Worm (Caenorhabditis elegans): ENCODE measurements around the gene T21D12.11.

The T21D12.11 gene

DNA sequence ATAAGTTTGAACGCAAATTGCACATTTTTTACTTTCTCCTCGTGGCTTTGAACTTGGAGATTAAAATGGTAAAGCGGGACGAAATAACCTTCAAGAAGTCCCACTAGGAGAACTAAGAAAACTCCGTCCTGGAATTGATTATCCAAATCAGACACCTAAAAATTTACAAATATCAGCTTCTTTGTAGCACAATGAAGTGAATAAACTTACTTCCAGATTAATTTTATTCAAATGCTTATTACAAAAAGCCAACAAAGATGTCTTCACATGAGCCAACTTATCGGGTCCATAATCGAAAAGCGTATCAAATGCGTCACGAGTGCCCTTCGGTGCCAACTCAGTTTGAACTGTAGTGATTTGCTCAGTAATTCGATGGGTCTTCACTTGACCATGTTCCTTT lies 6.7 kb upstream of the T21D12.11 start:
- no peak for TF ChIP-seq ref-2 (tag; optimal IDR thresholded peaks at IDR 0.05)
- no peak for TF ChIP-seq madf-2 (tag; optimal IDR thresholded peaks at IDR 0.05)
- no peak for TF ChIP-seq pat-9 (tag; optimal IDR thresholded peaks at IDR 0.05)
- no peak for TF ChIP-seq nhr-232 (tag; optimal IDR thresholded peaks at IDR 0.05)
- TF ChIP-seq fax-1 (tag; optimal IDR thresholded peaks at IDR 0.05): no peak
- no peak for TF ChIP-seq K09A11.1 (tag; optimal IDR thresholded peaks at IDR 0.05; ENCODE audit: insufficient read depth)
- no peak for TF ChIP-seq ama-1 (optimal IDR thresholded peaks at IDR 0.05)
- TF ChIP-seq ceh-48 (tag; optimal IDR thresholded peaks at IDR 0.05): no peak
- TF ChIP-seq tbx-7 (tag; optimal IDR thresholded peaks at IDR 0.05): no peak
- TF ChIP-seq pqm-1 (tag; optimal IDR thresholded peaks at IDR 0.05): no peak
- no peak for TF ChIP-seq unc-42 (tag; optimal IDR thresholded peaks at IDR 0.05)
- no peak for TF ChIP-seq odd-2 (tag; optimal IDR thresholded peaks at IDR 0.05)
- TF ChIP-seq sdc-2 (tag; optimal IDR thresholded peaks at IDR 0.05): no peak
- no peak for TF ChIP-seq ceh-22 (tag; optimal IDR thresholded peaks at IDR 0.05)
- no peak for TF ChIP-seq pha-2 (tag; optimal IDR thresholded peaks at IDR 0.05)
- no peak for TF ChIP-seq ceh-19 (GFP tag; optimal IDR thresholded peaks at IDR 0.05)
- TF ChIP-seq unc-86 (tag; optimal IDR thresholded peaks at IDR 0.05): no peak
- TF ChIP-seq dmd-4 (tag; optimal IDR thresholded peaks at IDR 0.05; ENCODE audit: borderline replicate concordance): no peak
- TF ChIP-seq hlh-6 (tag; optimal IDR thresholded peaks at IDR 0.05): no peak

DNA sequence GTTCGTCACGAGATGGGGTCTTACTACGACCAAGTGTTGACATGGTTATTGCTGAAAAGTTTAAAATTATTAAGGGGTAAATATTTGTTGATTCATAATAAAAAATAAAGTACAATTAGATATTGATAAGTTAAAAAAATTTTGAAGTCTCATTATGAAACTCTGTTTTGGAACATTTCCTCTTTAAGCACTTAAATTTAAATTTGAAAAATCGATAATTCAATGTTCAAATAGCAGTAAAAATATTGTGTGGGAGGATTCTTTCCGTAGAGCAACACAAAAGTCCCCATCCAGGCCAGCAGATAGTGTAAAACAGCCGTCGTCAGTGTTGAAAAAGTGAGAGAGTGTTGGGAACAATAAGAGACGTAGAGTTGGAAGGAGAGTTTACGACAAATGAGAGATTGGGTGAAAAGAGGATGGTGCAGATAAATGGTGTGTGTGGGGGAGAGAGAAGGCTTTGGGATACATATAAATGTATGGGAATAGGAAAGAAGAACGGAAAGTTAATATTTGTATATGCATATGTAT lies 5.0 kb upstream of the T21D12.11 start, which contains the start of gene pat-6:
Gene pat-6 (minus strand): TSS at position 51 of the 528 bp plus-strand sequence.
- TF ChIP-seq odd-2 (tag; optimal IDR thresholded peaks at IDR 0.05) (no peak), ceh-22 (tag; optimal IDR thresholded peaks at IDR 0.05) (no peak), pax-1 (tag; optimal IDR thresholded peaks at IDR 0.05) (peak; percentile 1), ceh-9 (tag; optimal IDR thresholded peaks at IDR 0.05) (no peak), ttx-3 (tag; optimal IDR thresholded peaks at IDR 0.05) (no peak), ceh-31 (tag; optimal IDR thresholded peaks at IDR 0.05) (peak; percentile 36), hlh-13 (GFP tag; optimal IDR thresholded peaks at IDR 0.05) (no peak), C08G9.2 (tag; optimal IDR thresholded peaks at IDR 0.05) (no peak), che-1 (tag; optimal IDR thresholded peaks at IDR 0.05) (no peak), nfya-1 (tag; optimal IDR thresholded peaks at IDR 0.05) (peak; percentile 57), hlh-8 (tag; optimal IDR thresholded peaks at IDR 0.05) (no peak), unc-42 (tag; optimal IDR thresholded peaks at IDR 0.05) (no peak), T23F11.4 (GFP tag; optimal IDR thresholded peaks at IDR 0.05) (no peak), eyg-1 (tag; optimal IDR thresholded peaks at IDR 0.05) (no peak), rnt-1 (tag; optimal IDR thresholded peaks at IDR 0.05) (no peak), tbx-7 (tag; optimal IDR thresholded peaks at IDR 0.05) (no peak), hlh-15 (tag; optimal IDR thresholded peaks at IDR 0.05) (no peak), mec-3 (tag; optimal IDR thresholded peaks at IDR 0.05; ENCODE audit: borderline replicate concordance) (no peak), nhr-232 (tag; optimal IDR thresholded peaks at IDR 0.05) (no peak), ceh-14 (tag; optimal IDR thresholded peaks at IDR 0.05) (no peak), ceh-45 (GFP tag; IDR thresholded peaks at IDR 0.05) (no peak), K02D7.2 (tag; optimal IDR thresholded peaks at IDR 0.05) (no peak), dve-1 (tag; optimal IDR thresholded peaks at IDR 0.05) (no peak), gmeb-2 (tag; optimal IDR thresholded peaks at IDR 0.05) (no peak), madf-2 (tag; optimal IDR thresholded peaks at IDR 0.05) (no peak), ahr-1 (tag; optimal IDR thresholded peaks at IDR 0.05) (no peak), ceh-18 (tag; optimal IDR thresholded peaks at IDR 0.05) (peak; percentile 26), lim-6 (tag; optimal IDR thresholded peaks at IDR 0.05) (no peak), sdc-2 (tag; optimal IDR thresholded peaks at IDR 0.05) (no peak), fkh-6 (tag; optimal IDR thresholded peaks at IDR 0.05) (no peak), hlh-30 (tag; optimal IDR thresholded peaks at IDR 0.05; ENCODE audit: insufficient read depth) (no peak), unc-55 (GFP tag; optimal IDR thresholded peaks at IDR 0.05) (peak; percentile 42), ceh-6 (GFP tag; optimal IDR thresholded peaks at IDR 0.05) (no peak), ztf-16 (tag; optimal IDR thresholded peaks at IDR 0.05) (no peak), sox-4 (tag; optimal IDR thresholded peaks at IDR 0.05) (no peak), syd-9 (tag; optimal IDR thresholded peaks at IDR 0.05) (no peak)
